Fruit fly (Drosophila melanogaster) whole organism, embryonic: ENCODE data around the gene CG6966.

Source experiments
- Ada2b ChIP-seq: fragments of 200-800 bp; sonication (Bioruptor generic); IDR thresholded peaks from 2 replicates; pipeline ENCODE4 v1.3.6; 2022; ENCODE audit warnings: missing biosample characterization, missing genetic modification characterization
- B-H2 ChIP-seq: fragments of 200-800 bp; sonication (Bioruptor generic); optimal IDR thresholded peaks from 2 replicates; lab custom pipeline; 2018; ENCODE audit warnings: missing biosample characterization, mild to moderate bottlenecking, missing genetic modification characterization
- Bdp1 ChIP-seq: fragments of 200-800 bp; sonication (Bioruptor generic); optimal IDR thresholded peaks from 3 replicates; lab custom pipeline; 2016; ENCODE audit warnings: missing biosample characterization, missing genetic modification characterization
- CG10274 ChIP-seq: fragments of 200-800 bp; sonication (Bioruptor generic); optimal IDR thresholded peaks from 3 replicates; lab custom pipeline; 2017; ENCODE audit warnings: missing biosample characterization, mild to moderate bottlenecking, missing genetic modification characterization
- CG11456 ChIP-seq: fragments of 200-800 bp; sonication (Bioruptor generic); IDR thresholded peaks from 3 replicates; pipeline ENCODE4 v1.3.6; 2022; ENCODE audit warnings: missing biosample characterization, missing genetic modification characterization
- CG11696 ChIP-seq: fragments of 200-800 bp; sonication (Bioruptor generic); IDR thresholded peaks from 2 replicates; pipeline ENCODE4 v1.3.6; 2022; ENCODE audit warnings: missing biosample characterization, missing genetic modification characterization
- CG1233 ChIP-seq: fragments of 200-800 bp; sonication (Bioruptor generic); optimal IDR thresholded peaks from 4 replicates; lab custom pipeline; 2018; ENCODE audit warnings: missing biosample characterization, mild to moderate bottlenecking, missing genetic modification characterization
- CG15011 ChIP-seq: fragments of 200-800 bp; sonication (Bioruptor generic); optimal IDR thresholded peaks from 3 replicates; lab custom pipeline; 2018; ENCODE audit warnings: missing biosample characterization, mild to moderate bottlenecking, missing genetic modification characterization
- CG15269 ChIP-seq: fragments of 200-800 bp; sonication (Bioruptor generic); optimal IDR thresholded peaks from 2 replicates; lab custom pipeline; 2018; ENCODE audit warnings: missing biosample characterization, mild to moderate bottlenecking, missing genetic modification characterization, moderate library complexity
- CG18011 ChIP-seq: fragments of 200-800 bp; sonication (Bioruptor generic); optimal IDR thresholded peaks from 2 replicates; lab custom pipeline; 2017; ENCODE audit warnings: missing biosample characterization, missing genetic modification characterization, mild to moderate bottlenecking, moderate library complexity, missing genotype
- CG5180 ChIP-seq: fragments of 200-800 bp; sonication (Bioruptor generic); optimal IDR thresholded peaks from 3 replicates; lab custom pipeline; 2017; ENCODE audit warnings: missing biosample characterization, missing genetic modification characterization, mild to moderate bottlenecking, moderate library complexity, missing genetic modification reagents
- CG9609 ChIP-seq: fragments of 200-800 bp; sonication (Bioruptor generic); optimal IDR thresholded peaks from 3 replicates; lab custom pipeline; 2016; ENCODE audit warnings: missing biosample characterization, missing genetic modification characterization
- CG9932 ChIP-seq: fragments of 200-800 bp; sonication (Bioruptor generic); IDR thresholded peaks from 2 replicates; pipeline ENCODE4 v1.3.6; 2022; ENCODE audit warnings: missing biosample characterization, missing genetic modification characterization
- CkIIα-i1 ChIP-seq: fragments of 200-800 bp; sonication (Bioruptor generic); IDR thresholded peaks from 2 replicates; pipeline ENCODE4 v1.3.6; 2022; ENCODE audit warnings: missing biosample characterization, missing genetic modification characterization
- CoRest ChIP-seq: fragments of 200-800 bp; sonication (Bioruptor generic); optimal IDR thresholded peaks from 3 replicates; lab custom pipeline; 2018; ENCODE audit warnings: missing biosample characterization, mild to moderate bottlenecking, missing genetic modification characterization, moderate library complexity
- E2f1 ChIP-seq: fragments of 200-800 bp; sonication (Bioruptor generic); IDR thresholded peaks from 2 replicates; pipeline ENCODE4 v1.3.6; 2022; ENCODE audit warnings: missing biosample characterization, missing genetic modification characterization
- Ets97D ChIP-seq: fragments of 200-800 bp; sonication (Bioruptor generic); optimal IDR thresholded peaks from 3 replicates; lab custom pipeline; 2016; ENCODE audit warnings: missing biosample characterization, missing genetic modification characterization
- Fer2 ChIP-seq: fragments of 200-800 bp; sonication (Bioruptor generic); optimal IDR thresholded peaks from 2 replicates; lab custom pipeline; 2018; ENCODE audit warnings: missing biosample characterization, mild to moderate bottlenecking, missing genetic modification characterization, moderate library complexity
- Gug ChIP-seq: fragments of 200-800 bp; sonication (Bioruptor generic); IDR thresholded peaks from 4 replicates; pipeline ENCODE4 v1.3.6; 2022; ENCODE audit warnings: missing biosample characterization, missing genetic modification characterization
- Hmr ChIP-seq: fragments of 200-800 bp; sonication (Bioruptor generic); optimal IDR thresholded peaks from 3 replicates; lab custom pipeline; 2017; ENCODE audit warnings: mild to moderate bottlenecking, missing biosample characterization, missing genetic modification reagents, missing genetic modification characterization
- Hr3 ChIP-seq: fragments of 200-800 bp; sonication (Bioruptor generic); optimal IDR thresholded peaks from 3 replicates; lab custom pipeline; 2016; ENCODE audit warnings: missing biosample characterization, missing genetic modification characterization
- Lim3 ChIP-seq: fragments of 200-800 bp; sonication (Bioruptor generic); IDR thresholded peaks from 2 replicates; pipeline ENCODE4 v1.3.6; 2022; ENCODE audit warnings: missing biosample characterization, missing genetic modification characterization
- MTF-1 ChIP-seq: fragments of 200-800 bp; sonication (Bioruptor generic); optimal IDR thresholded peaks from 2 replicates; lab custom pipeline; 2018; ENCODE audit warnings: missing biosample characterization, mild to moderate bottlenecking, missing genetic modification characterization, borderline replicate concordance
- Med ChIP-seq: fragments of 200-800 bp; sonication (Bioruptor generic); peaks from one replicate; lab custom pipeline; 2016; ENCODE audit warnings: missing biosample characterization, missing genetic modification characterization, mild to moderate bottlenecking, inconsistent platforms, moderate library complexity
- Oaz ChIP-seq: fragments of 200-800 bp; sonication (Bioruptor generic); IDR thresholded peaks from 2 replicates; pipeline ENCODE4 v1.3.6; 2022; ENCODE audit warnings: missing biosample characterization, missing genetic modification characterization
- Oli ChIP-seq: fragments of 200-800 bp; sonication (Bioruptor generic); optimal IDR thresholded peaks from 2 replicates; lab custom pipeline; 2018; ENCODE audit warnings: missing biosample characterization, mild to moderate bottlenecking, missing genetic modification characterization, moderate library complexity
- Tbp ChIP-seq: fragments of >200 bp; optimal IDR thresholded peaks from 2 replicates; lab custom pipeline; 2018; ENCODE audit warnings: missing biosample characterization, missing genetic modification characterization
- Trl ChIP-seq, 3 experiments: fragments of >200 bp in 2 of 3; fragments of 200-800 bp in 1 of 3; sonication (Bioruptor generic) in 1 of 3; optimal IDR thresholded peaks; 2 replicates in 1 of 3; 3 replicates in 2 of 3; lab custom pipeline; 2016 to 2017; ENCODE audit warnings: missing biosample characterization in 1 of 3, missing genetic modification characterization in 1 of 3
- ac ChIP-seq: fragments of 200-800 bp; sonication (Bioruptor generic); optimal IDR thresholded peaks from 3 replicates; lab custom pipeline; 2017; ENCODE audit warnings: missing biosample characterization, mild to moderate bottlenecking, missing genetic modification characterization
- ci ChIP-seq: fragments of 200-800 bp; sonication (Bioruptor generic); IDR thresholded peaks from 3 replicates; pipeline ENCODE4 v1.3.6; 2022; ENCODE audit warnings: missing biosample characterization, missing genetic modification characterization
- dan ChIP-seq: fragments of 200-800 bp; sonication (Bioruptor generic); IDR thresholded peaks from 2 replicates; pipeline ENCODE4 v1.3.6; 2022; ENCODE audit warnings: missing biosample characterization, missing genetic modification characterization
- danr ChIP-seq: fragments of 200-800 bp; sonication (Bioruptor generic); IDR thresholded peaks from 2 replicates; pipeline ENCODE4 v1.3.6; 2022; ENCODE audit warnings: missing biosample characterization, missing genetic modification characterization
- dm ChIP-seq: fragments of 200-800 bp; sonication (Bioruptor generic); optimal IDR thresholded peaks from 3 replicates; lab custom pipeline; 2016; ENCODE audit warnings: missing biosample characterization, missing genetic modification characterization
- ftz-f1 ChIP-seq: fragments of 200-800 bp; sonication (Bioruptor generic); optimal IDR thresholded peaks from 2 replicates; lab custom pipeline; 2016; ENCODE audit warnings: missing biosample characterization, missing genetic modification characterization
- gro ChIP-seq: fragments of 200-800 bp; sonication (Bioruptor generic); optimal IDR thresholded peaks from 2 replicates; lab custom pipeline; 2016; ENCODE audit warnings: missing biosample characterization, missing genetic modification characterization
- ham ChIP-seq: fragments of 200-800 bp; sonication (Bioruptor generic); IDR thresholded peaks from 2 replicates; pipeline ENCODE4 v1.3.6; 2022; ENCODE audit warnings: missing biosample characterization, missing genetic modification characterization
- mld ChIP-seq: fragments of 200-800 bp; sonication (Bioruptor generic); IDR thresholded peaks from 3 replicates; pipeline ENCODE4 v1.3.6; 2022; ENCODE audit warnings: missing biosample characterization, missing genetic modification characterization; ENCODE audit not compliant: partially characterized antibody
- nerfin-2 ChIP-seq: fragments of 200-800 bp; sonication (Bioruptor generic); IDR thresholded peaks from 2 replicates; pipeline ENCODE4 v1.3.6; 2022; ENCODE audit warnings: missing biosample characterization, missing genetic modification characterization; ENCODE audit not compliant: partially characterized antibody
- nmo ChIP-seq: fragments of 200-800 bp; sonication (Bioruptor generic); optimal IDR thresholded peaks from 2 replicates; lab custom pipeline; 2018; ENCODE audit warnings: missing biosample characterization, mild to moderate bottlenecking, missing genetic modification characterization, moderate library complexity
- pfk ChIP-seq: fragments of 200-800 bp; sonication (Bioruptor generic); optimal IDR thresholded peaks from 2 replicates; lab custom pipeline; 2018; ENCODE audit warnings: missing biosample characterization, mild to moderate bottlenecking, missing genetic modification characterization, moderate library complexity
- phol ChIP-seq: fragments of 200-800 bp; sonication (Bioruptor generic); optimal IDR thresholded peaks from 3 replicates; lab custom pipeline; 2018; ENCODE audit warnings: missing biosample characterization, mild to moderate bottlenecking, missing genetic modification characterization, moderate library complexity
- seq ChIP-seq: fragments of 200-800 bp; sonication (Bioruptor generic); IDR thresholded peaks from 2 replicates; pipeline ENCODE4 v1.3.6; 2022; ENCODE audit warnings: missing biosample characterization, missing genetic modification characterization
- toy ChIP-seq: fragments of 200-800 bp; sonication (Bioruptor generic); IDR thresholded peaks from 2 replicates; pipeline ENCODE4 v1.3.6; 2022; ENCODE audit warnings: missing biosample characterization, missing genetic modification characterization
- ttk ChIP-seq: fragments of 200-800 bp; sonication (Bioruptor generic); IDR thresholded peaks from 2 replicates; pipeline ENCODE4 v2.1.2; 2022; ENCODE audit warnings: missing biosample characterization, missing genetic modification characterization
- vvl ChIP-seq: fragments of 200-800 bp; sonication (Bioruptor generic); IDR thresholded peaks from 2 replicates; pipeline ENCODE4 v1.3.6; 2022; ENCODE audit warnings: missing biosample characterization, missing genetic modification characterization

The CG6966 gene

DNA sequence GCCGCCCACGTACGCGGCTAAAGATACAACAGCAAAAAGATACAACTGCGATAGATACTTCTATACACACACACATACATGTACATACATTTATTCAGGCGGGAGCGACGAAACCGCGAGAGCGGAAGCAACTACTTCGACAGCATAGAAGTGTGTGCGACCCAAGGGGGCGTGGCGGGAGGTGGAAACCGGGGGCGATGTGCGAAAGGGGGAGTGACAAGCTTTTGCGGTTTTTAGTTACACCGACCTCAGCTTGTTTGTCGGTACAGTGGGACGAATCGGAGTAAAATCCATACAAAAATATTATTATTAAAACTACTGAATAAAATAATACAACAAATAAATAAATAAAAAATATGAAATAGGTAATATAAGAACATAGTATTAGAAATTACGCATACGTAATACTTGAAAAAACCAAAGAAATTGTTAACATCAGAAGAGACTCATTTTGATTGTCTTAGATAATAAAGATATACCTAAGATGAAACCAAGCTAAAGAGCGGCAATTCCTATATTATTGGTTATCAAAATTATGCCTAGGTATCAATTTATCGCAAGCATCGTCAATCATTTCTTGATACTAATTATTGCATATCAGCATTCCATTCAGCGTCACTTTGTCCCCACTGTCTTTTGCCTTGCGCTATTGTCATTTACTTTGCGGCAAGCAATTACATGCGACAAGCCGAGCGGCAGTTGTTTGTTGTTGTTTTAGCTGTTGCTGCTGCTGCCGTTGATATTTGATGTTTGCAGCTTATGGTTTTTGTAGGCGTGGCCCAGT lies 33.4 kb upstream of the CG6966 start (continued):
- TF ChIP-seq MTF-1 (GFP tag; lab: Kevin White, UChicago) = no peak
- no peak for TF ChIP-seq Bdp1 (GFP tag; lab: Kevin White, UChicago)
- TF ChIP-seq Trl (optimal IDR thresholded peaks at IDR 0.05; lab: Kevin White, UChicago) = no peak
- TF ChIP-seq Trl (GFP tag; optimal IDR thresholded peaks at IDR 0.05; lab: Kevin White, UChicago) = no peak
- TF ChIP-seq Hr3 = peak; percentile 16
- TF ChIP-seq toy (GFP tag; lab: Robert Waterston, UW) = no peak
- no peak for TF ChIP-seq CG18011
- TF ChIP-seq CG5180 = no peak
- TF ChIP-seq dan = no peak
- no peak for TF ChIP-seq CG9609 (GFP tag; lab: Kevin White, UChicago)
- no peak for TF ChIP-seq mld
- TF ChIP-seq Tbp (GFP tag; lab: Kevin White, UChicago) = no peak
- TF ChIP-seq Ada2b = no peak
- no peak for TF ChIP-seq CkIIα-i1 (GFP tag; lab: Robert Waterston, UW)
- no peak for TF ChIP-seq pfk (GFP tag; lab: Kevin White, UChicago)
- no peak for TF ChIP-seq nerfin-2 (GFP tag; lab: Robert Waterston, UW)
- TF ChIP-seq Oli (tag; lab: Kevin White, UChicago) = peak; percentile 65
- TF ChIP-seq ftz-f1 (GFP tag; lab: Kevin White, UChicago) = no peak
- peak; percentile 71 for TF ChIP-seq Hmr (GFP tag; lab: Kevin White, UChicago)
- TF ChIP-seq ttk (GFP tag; lab: Robert Waterston, UW) = no peak

dm6 chr3R:15128060-15128459 lies 32.6 kb upstream of the CG6966 start:
- no peak for TF ChIP-seq Fer2
- TF ChIP-seq CG11456 (GFP tag; lab: Robert Waterston, UW) = no peak
- no peak for TF ChIP-seq nmo (GFP tag; lab: Kevin White, UChicago)
- TF ChIP-seq phol = no peak
- TF ChIP-seq Ets97D (GFP tag; lab: Kevin White, UChicago) = no peak
- no peak for TF ChIP-seq dm
- peak; percentile 92 for TF ChIP-seq vvl (GFP tag; lab: Robert Waterston, UW)
- no peak for TF ChIP-seq CG11696 (GFP tag; lab: Robert Waterston, UW)
- no peak for TF ChIP-seq ham (GFP tag; lab: Robert Waterston, UW)
- TF ChIP-seq CG15269 (tag; lab: Kevin White, UChicago) = no peak
- no peak for TF ChIP-seq B-H2 (GFP tag; lab: Kevin White, UChicago)
- TF ChIP-seq Oaz = no peak
- no peak for TF ChIP-seq gro (GFP tag; lab: Kevin White, UChicago)
- TF ChIP-seq CG10274 (GFP tag; lab: Kevin White, UChicago) = no peak
- no peak for TF ChIP-seq ci (GFP tag; lab: Robert Waterston, UW)
- TF ChIP-seq CG1233 (GFP tag; lab: Kevin White, UChicago) = no peak
- TF ChIP-seq CG9932 (GFP tag; lab: Robert Waterston, UW) = no peak
- 0 out of 2 replicates have a peak, but pooled peaks have one; percentile 8 for TF ChIP-seq seq
- no peak for TF ChIP-seq CoRest (tag; lab: Kevin White, UChicago)
- TF ChIP-seq Gug (GFP tag; lab: Robert Waterston, UW) = no peak
- TF ChIP-seq danr (GFP tag; lab: Robert Waterston, UW) = no peak
- no peak for TF ChIP-seq CG15011 (GFP tag; lab: Kevin White, UChicago)
- no peak for TF ChIP-seq E2f1 (GFP tag; lab: Robert Waterston, UW)
- peak; percentile 62 for TF ChIP-seq Med
- TF ChIP-seq ac = no peak
- TF ChIP-seq Lim3 = no peak
